Worm (Caenorhabditis elegans) whole organism, L4 larva: Measurements from ENCODE around the gene F58H1.5.
A peak's percentile ranks its signal among the peaks of the same experiment; 100 is the strongest.

Experiments used
- F10B5.3 ChIP-seq: sonication (generic microtip); optimal IDR thresholded peaks from 2 replicates; lab custom pipeline; 2016; ENCODE audit warnings: mild to moderate bottlenecking, missing genetic modification characterization, missing compliant biosample characterization
- F26F4.8 ChIP-seq: fragments of 200-800 bp; sonication (Bioruptor generic); conservative IDR thresholded peaks from 2 replicates; pipeline ENCODE4 v1.3.6; 2022; ENCODE audit warnings: missing genetic modification characterization, missing compliant biosample characterization
- F37D6.2 ChIP-seq: sonication (generic microtip); optimal IDR thresholded peaks from 2 replicates; lab custom pipeline; 2016; ENCODE audit warnings: mild to moderate bottlenecking, missing genetic modification characterization, missing compliant biosample characterization
- R02D3.7 ChIP-seq: fragments of 150-350 bp; sonication (generic microtip); optimal IDR thresholded peaks from 3 replicates; lab custom pipeline; 2014; ENCODE audit warnings: missing biosample characterization, missing genetic modification characterization
- T20F7.1 ChIP-seq: fragments of 200-800 bp; sonication (Bioruptor generic); optimal IDR thresholded peaks from 2 replicates; lab custom pipeline; 2018; ENCODE audit warnings: mild to moderate bottlenecking, missing genetic modification characterization, missing compliant biosample characterization
- Y105C5A.15 ChIP-seq: fragments of 200-800 bp; sonication (Bioruptor generic); IDR thresholded peaks from 2 replicates; pipeline ENCODE4 v1.3.6; 2022; ENCODE audit warnings: missing genetic modification characterization, missing compliant biosample characterization
- Y75B8A.6 ChIP-seq: fragments of 200-800 bp; sonication (Bioruptor generic); IDR thresholded peaks from 2 replicates; pipeline ENCODE4 v1.3.6; 2022; ENCODE audit warnings: missing genetic modification reagents, missing genetic modification characterization, missing compliant biosample characterization
- ZK337.2 ChIP-seq: fragments of 200-800 bp; sonication (Bioruptor generic); IDR thresholded peaks from 2 replicates; pipeline ENCODE4 v1.3.6; 2022; ENCODE audit warnings: missing genetic modification reagents, missing genetic modification characterization, missing compliant biosample characterization
- ZK546.5 ChIP-seq, 2 experiments: sonication (generic microtip); optimal IDR thresholded peaks; 2 replicates each; lab custom pipeline; 2017; ENCODE audit warnings: missing biosample characterization in 2 of 2, missing genetic modification characterization in 2 of 2
- aly-2 ChIP-seq: sonication (generic microtip); optimal IDR thresholded peaks from 2 replicates; lab custom pipeline; 2018; ENCODE audit warnings: missing biosample characterization, missing genetic modification characterization
- attf-4 ChIP-seq: sonication (generic microtip); optimal IDR thresholded peaks from 3 replicates; lab custom pipeline; 2017; ENCODE audit warnings: missing biosample characterization, missing genetic modification characterization
- ceh-20 ChIP-seq: fragments of 200-800 bp; sonication (Bioruptor generic); IDR thresholded peaks from 2 replicates; pipeline ENCODE4 v1.3.6; 2022; ENCODE audit warnings: missing genetic modification reagents, missing genetic modification characterization, missing compliant biosample characterization
- ceh-44 ChIP-seq: fragments of 200-800 bp; sonication (Bioruptor generic); IDR thresholded peaks from 2 replicates; pipeline ENCODE4 v1.3.6; 2022; ENCODE audit warnings: missing genetic modification reagents, missing genetic modification characterization, missing compliant biosample characterization
- ceh-62 ChIP-seq: sonication (generic microtip); optimal IDR thresholded peaks from 2 replicates; lab custom pipeline; 2017; ENCODE audit warnings: missing biosample characterization, missing genetic modification characterization
- ces-1 ChIP-seq: fragments of 150-350 bp; sonication (generic microtip); optimal IDR thresholded peaks from 4 replicates; lab custom pipeline; 2014; ENCODE audit warnings: missing biosample characterization, missing genetic modification reagents, missing genetic modification characterization
- ctbp-1 ChIP-seq: fragments of 200-800 bp; sonication (Bioruptor generic); IDR thresholded peaks from 2 replicates; pipeline ENCODE4 v1.3.6; 2022; ENCODE audit warnings: missing genetic modification reagents, missing genetic modification characterization, missing compliant biosample characterization
- daf-16 ChIP-seq, 3 experiments: sonication (generic microtip); optimal IDR thresholded peaks; 2 replicates each; lab custom pipeline; 2016 to 2017; ENCODE audit warnings: missing genetic modification characterization in 3 of 3, missing genetic modification reagents in 3 of 3, mild to moderate bottlenecking in 2 of 3, missing compliant biosample characterization in 2 of 3, missing biosample characterization in 1 of 3, moderate library complexity in 1 of 3
- daf-8 ChIP-seq: fragments of 200-800 bp; sonication (Bioruptor generic); IDR thresholded peaks from 2 replicates; pipeline ENCODE4 v1.3.6; 2022; ENCODE audit warnings: missing genetic modification characterization, missing compliant biosample characterization
- dmd-6 ChIP-seq: fragments of 200-800 bp; sonication (Bioruptor generic); IDR thresholded peaks from 2 replicates; pipeline ENCODE4 v1.3.6; 2022; ENCODE audit warnings: missing genetic modification reagents, missing genetic modification characterization, missing compliant biosample characterization
- dmd-8 ChIP-seq: fragments of 200-800 bp; sonication (Bioruptor generic); IDR thresholded peaks from 2 replicates; pipeline ENCODE4 v1.3.6; 2022; ENCODE audit warnings: missing genetic modification characterization, missing compliant biosample characterization
- dmd-9 ChIP-seq: fragments of 200-800 bp; sonication (Bioruptor generic); IDR thresholded peaks from 2 replicates; pipeline ENCODE4 v1.3.6; 2022; ENCODE audit warnings: missing genetic modification reagents, missing genetic modification characterization, missing compliant biosample characterization
- egl-43 ChIP-seq: fragments of 200-800 bp; sonication (Bioruptor generic); IDR thresholded peaks from 2 replicates; pipeline ENCODE4 v1.3.6; 2022; ENCODE audit warnings: missing genetic modification reagents, missing genetic modification characterization, missing compliant biosample characterization
- fkh-10 ChIP-seq: fragments of 150-350 bp; optimal IDR thresholded peaks from 2 replicates; lab custom pipeline; 2014; ENCODE audit warnings: missing biosample characterization, missing genetic modification reagents, missing genetic modification characterization
- gei-8 ChIP-seq: fragments of 200-800 bp; sonication (Bioruptor generic); optimal IDR thresholded peaks from 2 replicates; lab custom pipeline; 2018; ENCODE audit warnings: mild to moderate bottlenecking, missing genetic modification characterization, missing compliant biosample characterization
- hlh-30 ChIP-seq: sonication (generic microtip); optimal IDR thresholded peaks from 2 replicates; lab custom pipeline; 2017; ENCODE audit warnings: antibody characterized with exemption, mild to moderate bottlenecking, missing genetic modification characterization, missing compliant biosample characterization; ENCODE audit not compliant: insufficient read depth
- hmg-1.1 ChIP-seq: fragments of 200-800 bp; sonication (Bioruptor generic); IDR thresholded peaks from 2 replicates; pipeline ENCODE4 v1.3.6; 2022; ENCODE audit warnings: missing genetic modification reagents, missing genetic modification characterization, missing compliant biosample characterization
- lin-1 ChIP-seq: fragments of 200-800 bp; sonication (Bioruptor generic); IDR thresholded peaks from 2 replicates; pipeline ENCODE4 v1.3.6; 2022; ENCODE audit warnings: missing genetic modification reagents, missing genetic modification characterization, missing compliant biosample characterization
- lin-15B ChIP-seq: fragments of 150-350 bp; sonication (generic microtip); optimal IDR thresholded peaks from 3 replicates; lab custom pipeline; 2014; ENCODE audit warnings: missing biosample characterization, missing genetic modification characterization
- lir-3 ChIP-seq: sonication (generic microtip); optimal IDR thresholded peaks from 2 replicates; lab custom pipeline; 2016; ENCODE audit warnings: mild to moderate bottlenecking, missing genetic modification characterization, missing compliant biosample characterization
- madf-5 ChIP-seq, 2 experiments: fragments of 200-800 bp; sonication (Bioruptor generic); IDR thresholded peaks; 2 replicates each; pipeline ENCODE4 v1.3.6; 2022; ENCODE audit warnings: missing compliant biosample characterization in 2 of 2, missing genetic modification characterization in 2 of 2
- madf-9 ChIP-seq: fragments of 200-800 bp; sonication (Bioruptor generic); conservative IDR thresholded peaks from 2 replicates; pipeline ENCODE4 v1.3.6; 2022; ENCODE audit warnings: missing genetic modification reagents, missing genetic modification characterization, missing compliant biosample characterization
- mep-1 ChIP-seq: fragments of 150-350 bp; sonication (generic microtip); optimal IDR thresholded peaks from 3 replicates; lab custom pipeline; 2014; ENCODE audit warnings: missing biosample characterization, missing genetic modification characterization
- mes-2 ChIP-seq: sonication (generic microtip); optimal IDR thresholded peaks from 2 replicates; lab custom pipeline; 2016; ENCODE audit warnings: missing genotype, mild to moderate bottlenecking, missing genetic modification characterization, missing compliant biosample characterization; ENCODE audit not compliant: poor library complexity, severe bottlenecking
- nhr-111 ChIP-seq: fragments of 200-800 bp; sonication (Bioruptor generic); optimal IDR thresholded peaks from 2 replicates; lab custom pipeline; 2018; ENCODE audit warnings: mild to moderate bottlenecking, missing genetic modification characterization, missing compliant biosample characterization
- nhr-237 ChIP-seq: sonication (generic microtip); optimal IDR thresholded peaks from 2 replicates; lab custom pipeline; 2017; ENCODE audit warnings: missing biosample characterization, missing genetic modification characterization
- nhr-76 ChIP-seq: fragments of 150-350 bp; optimal IDR thresholded peaks from 2 replicates; lab custom pipeline; 2014; ENCODE audit warnings: missing biosample characterization, missing genetic modification characterization
- nhr-77 ChIP-seq: fragments of 150-350 bp; optimal IDR thresholded peaks from 2 replicates; lab custom pipeline; 2014; ENCODE audit warnings: missing biosample characterization, missing genetic modification characterization
- pha-4 ChIP-seq, 2 experiments: fragments of 150-350 bp in 1 of 2; fragments of 200-800 bp in 1 of 2; sonication (Bioruptor generic) in 1 of 2; IDR thresholded peaks in 1 of 2; optimal IDR thresholded peaks in 1 of 2; 2 replicates each; pipeline versions ENCODE4 v1.3.6 to Lab custom; 2014 to 2022; ENCODE audit warnings: missing genetic modification characterization in 2 of 2, missing genetic modification reagents in 2 of 2, missing biosample characterization in 1 of 2, missing compliant biosample characterization in 1 of 2
- pqm-1 ChIP-seq: sonication (generic microtip); optimal IDR thresholded peaks from 2 replicates; lab custom pipeline; 2017; ENCODE audit warnings: missing biosample characterization, missing genetic modification characterization
- rbr-2 ChIP-seq: sonication (generic microtip); optimal IDR thresholded peaks from 2 replicates; lab custom pipeline; 2016; ENCODE audit warnings: missing genotype, missing genetic modification characterization, missing compliant biosample characterization
- sdz-12 ChIP-seq: fragments of 200-800 bp; sonication (Bioruptor generic); optimal IDR thresholded peaks from 2 replicates; lab custom pipeline; 2018; ENCODE audit warnings: mild to moderate bottlenecking, missing genetic modification characterization, missing compliant biosample characterization
- set-16 ChIP-seq: fragments of 200-800 bp; sonication (Bioruptor generic); IDR thresholded peaks from 2 replicates; pipeline ENCODE4 v1.3.6; 2022; ENCODE audit warnings: missing genetic modification reagents, missing genetic modification characterization, missing compliant biosample characterization
- skn-1 ChIP-seq: fragments of 150-350 bp; optimal IDR thresholded peaks from 2 replicates; lab custom pipeline; 2014; ENCODE audit warnings: missing biosample characterization, missing genetic modification characterization
- spr-1 ChIP-seq: sonication (generic microtip); optimal IDR thresholded peaks from 2 replicates; lab custom pipeline; 2016; ENCODE audit warnings: mild to moderate bottlenecking, missing genetic modification characterization, missing compliant biosample characterization
- vab-7 ChIP-seq: fragments of 200-800 bp; sonication (Bioruptor generic); IDR thresholded peaks from 2 replicates; pipeline ENCODE4 v1.3.6; 2022; ENCODE audit warnings: missing genetic modification reagents, missing genetic modification characterization, missing compliant biosample characterization
- zag-1 ChIP-seq: fragments of 150-350 bp; optimal IDR thresholded peaks from 2 replicates; lab custom pipeline; 2014; ENCODE audit warnings: missing biosample characterization, missing genetic modification characterization
- zip-11 ChIP-seq: fragments of 200-800 bp; sonication (Bioruptor generic); IDR thresholded peaks from 2 replicates; pipeline ENCODE4 v1.3.6; 2022; ENCODE audit warnings: missing genetic modification characterization, missing compliant biosample characterization
- zip-2 ChIP-seq: fragments of 150-350 bp; optimal IDR thresholded peaks from 2 replicates; lab custom pipeline; 2014; ENCODE audit warnings: missing biosample characterization, missing genetic modification characterization

The F58H1.5 gene

ce11 chrV:11979673-11980561, 21.7 kb downstream of the F58H1.5 start, which contains the start of gene snr-4 (continued):
- TF ChIP-seq hlh-30 (tag; lab: Kevin White, UChicago) (peak; percentile 94), dmd-8 (GFP tag; lab: Robert Waterston, UW) (no peak), fkh-10 (peak; percentile 73), ZK546.5 (tag; optimal IDR thresholded peaks at IDR 0.05; lab: Kevin White, UChicago) (no peak), spr-1 (peak; percentile 78), vab-7 (GFP tag; lab: Robert Waterston, UW) (peak; percentile 70), F37D6.2 (tag; lab: Kevin White, UChicago) (peak; percentile 85), aly-2 (tag; lab: Kevin White, UChicago) (no peak), Y75B8A.6 (peak; percentile 69; the same call in 1 of the 2 replicates), dmd-9 (peak; percentile 86), nhr-237 (tag; lab: Kevin White, UChicago) (no peak), zip-11 (GFP tag; lab: Robert Waterston, UW) (no peak), R02D3.7 (tag; lab: Kevin White, UChicago) (no peak), ZK337.2 (no peak), nhr-111 (peak; percentile 72), gei-8 (GFP tag; lab: Kevin White, UChicago) (peak; percentile 69), zip-2 (tag; lab: Kevin White, UChicago) (peak; percentile 66), madf-9 (GFP tag; lab: Robert Waterston, UW) (peak; percentile 43; the same call in 1 of the 2 replicates), ctbp-1 (GFP tag; lab: Robert Waterston, UW) (peak; percentile 89), ces-1 (no peak), mep-1 (tag; lab: Kevin White, UChicago) (peak; percentile 97), Y105C5A.15 (GFP tag; lab: Robert Waterston, UW) (peak; percentile 5; the same call in 1 of the 2 replicates), rbr-2 (tag; lab: Kevin White, UChicago) (peak; percentile 93), ceh-62 (tag; lab: Kevin White, UChicago) (no peak), lin-1 (GFP tag; lab: Robert Waterston, UW) (peak; percentile 92), pqm-1 (tag; lab: Kevin White, UChicago) (peak; percentile 33), madf-5 (GFP tag; IDR thresholded peaks at IDR 0.05; lab: Robert Waterston, UW) (0 out of 4 replicates have a peak, but pooled peaks of 1 of the 2 experiments have one; percentile 22), egl-43 (GFP tag; lab: Robert Waterston, UW) (peak; percentile 93), lin-15B (peak; percentile 21), daf-16 (GFP tag; optimal IDR thresholded peaks at IDR 0.05; lab: Kevin White, UChicago) (peak; percentile 60 to 88), daf-16 (tag; optimal IDR thresholded peaks at IDR 0.05; lab: Kevin White, UChicago) (peak; percentile 80), lir-3 (peak; percentile 18), hmg-1.1 (peak; percentile 95), dmd-6 (GFP tag; lab: Robert Waterston, UW) (peak; percentile 96), F26F4.8 (GFP tag; lab: Robert Waterston, UW) (no peak), attf-4 (tag; lab: Kevin White, UChicago) (no peak), nhr-76 (no peak), ceh-20 (GFP tag; lab: Robert Waterston, UW) (peak; percentile 87), pha-4 (GFP tag; IDR thresholded peaks at IDR 0.05; lab: Robert Waterston, UW) (peak; percentile 81), pha-4 (tag; optimal IDR thresholded peaks at IDR 0.05; lab: Kevin White, UChicago) (no peak), T20F7.1 (GFP tag; lab: Kevin White, UChicago) (peak; percentile 79), skn-1 (tag; lab: Kevin White, UChicago) (no peak), ceh-44 (GFP tag; lab: Robert Waterston, UW) (peak; percentile 95), nhr-77 (tag; lab: Kevin White, UChicago) (peak; percentile 90), sdz-12 (GFP tag; lab: Kevin White, UChicago) (peak; percentile 82), mes-2 (tag; lab: Kevin White, UChicago) (peak; percentile 95), zag-1 (tag; lab: Kevin White, UChicago) (peak; percentile 50), F10B5.3 (tag; lab: Kevin White, UChicago) (peak; percentile 88), daf-8 (GFP tag; lab: Robert Waterston, UW) (no peak), set-16 (GFP tag; lab: Robert Waterston, UW) (peak; percentile 71)
